Fruit fly (Drosophila melanogaster): ENCODE measurements around the gene Ir7c.

Gene Ir7c

dm6 chrX:7892539-7892899 is 18.3 kb downstream of the Ir7c start (continued):
- no peak for TF ChIP-seq disco-r (GFP tag; optimal IDR thresholded peaks at IDR 0.05)
- TF ChIP-seq CG13894 (tag; optimal IDR thresholded peaks at IDR 0.05): no peak
- no peak for TF ChIP-seq Ravus (GFP tag; IDR thresholded peaks at IDR 0.05)
- TF ChIP-seq Ssrp (tag; optimal IDR thresholded peaks at IDR 0.05): no peak
- no peak for TF ChIP-seq ssp (GFP tag; IDR thresholded peaks at IDR 0.05)
- no peak for TF ChIP-seq ci (GFP tag; IDR thresholded peaks at IDR 0.05)
- TF ChIP-seq CG10979 (tag; optimal IDR thresholded peaks at IDR 0.05): peak; percentile 48
- no peak for TF ChIP-seq CG3281 (GFP tag; optimal IDR thresholded peaks at IDR 0.05)
- no peak for TF ChIP-seq Lpt (GFP tag; optimal IDR thresholded peaks at IDR 0.05)
- TF ChIP-seq crp (GFP tag; optimal IDR thresholded peaks at IDR 0.05): no peak
- no peak for TF ChIP-seq HHEX (GFP tag; optimal IDR thresholded peaks at IDR 0.05)
- TF ChIP-seq CG13624 (GFP tag; optimal IDR thresholded peaks at IDR 0.05): no peak
- no peak for TF ChIP-seq CG12942 (GFP tag; optimal IDR thresholded peaks at IDR 0.05)
- no peak for TF ChIP-seq CG13296 (GFP tag; optimal IDR thresholded peaks at IDR 0.05)
- TF ChIP-seq CG7928 (GFP tag; optimal IDR thresholded peaks at IDR 0.05): no peak
- TF ChIP-seq ems (GFP tag; optimal IDR thresholded peaks at IDR 0.05): no peak
- no peak for TF ChIP-seq CkIIα-i1 (GFP tag; IDR thresholded peaks at IDR 0.05)
- no peak for TF ChIP-seq CG6654 (GFP tag; optimal IDR thresholded peaks at IDR 0.05)
- TF ChIP-seq ind (GFP tag; optimal IDR thresholded peaks at IDR 0.05): no peak
- TF ChIP-seq CG10267 (tag; optimal IDR thresholded peaks at IDR 0.05): peak; percentile 10
- no peak for TF ChIP-seq CG6689 (GFP tag; IDR thresholded peaks at IDR 0.05)
- TF ChIP-seq p53 (GFP tag; optimal IDR thresholded peaks at IDR 0.05): no peak
- no peak for TF ChIP-seq shn (GFP tag; optimal IDR thresholded peaks at IDR 0.05)
- TF ChIP-seq CG31388 (GFP tag; optimal IDR thresholded peaks at IDR 0.05): no peak
- TF ChIP-seq luna (GFP tag; optimal IDR thresholded peaks at IDR 0.05): no peak
- no peak for TF ChIP-seq lab (GFP tag; optimal IDR thresholded peaks at IDR 0.05)
- peak in 1 of 3 experiments; percentile 47 for TF ChIP-seq lola (GFP tag; optimal IDR thresholded peaks at IDR 0.05)
- no peak for TF ChIP-seq CG6272 (GFP tag; IDR thresholded peaks at IDR 0.05)
- no peak for TF ChIP-seq CG9817 (tag; optimal IDR thresholded peaks at IDR 0.05)
- TF ChIP-seq CG2202 (tag; optimal IDR thresholded peaks at IDR 0.05): no peak
- TF ChIP-seq cas (GFP tag; IDR thresholded peaks at IDR 0.05): no peak
- TF ChIP-seq Taf1 (GFP tag; IDR thresholded peaks at IDR 0.05): no peak

- TF ChIP-seq CG1602 (GFP tag; optimal IDR thresholded peaks at IDR 0.05): peak; percentile 33
- peak; percentile 42; the same call in 1 of the 2 replicates for TF ChIP-seq Ada2b (GFP tag; IDR thresholded peaks at IDR 0.05)
- no peak for TF ChIP-seq CG10565 (GFP tag; optimal IDR thresholded peaks at IDR 0.05)
- TF ChIP-seq caup (GFP tag; optimal IDR thresholded peaks at IDR 0.05; ENCODE audit: severe bottlenecking): peak; percentile 46
- peak; percentile 35 for TF ChIP-seq Ssrp (tag; optimal IDR thresholded peaks at IDR 0.05)
- TF ChIP-seq Eip74EF (GFP tag; optimal IDR thresholded peaks at IDR 0.05): peak in 1 of 2 experiments; percentile 23
- peak; percentile 25; the same call in 1 of the 2 replicates for TF ChIP-seq CG9215 (GFP tag; IDR thresholded peaks at IDR 0.05)
- peak; percentile 43 for TF ChIP-seq NfI (GFP tag; optimal IDR thresholded peaks at IDR 0.05)
- 0 out of 2 replicates have a peak, but pooled peaks have one; percentile 31 for TF ChIP-seq CG1024 (GFP tag; IDR thresholded peaks at IDR 0.05)
- TF ChIP-seq sd (tag; optimal IDR thresholded peaks at IDR 0.05): peak; percentile 13
- TF ChIP-seq Usf (GFP tag; optimal IDR thresholded peaks at IDR 0.05): no peak
- peak; percentile 29 for TF ChIP-seq CG18011 (GFP tag; optimal IDR thresholded peaks at IDR 0.05)
- TF ChIP-seq btn (GFP tag; optimal IDR thresholded peaks at IDR 0.05): no peak
- TF ChIP-seq CG10147 (GFP tag; optimal IDR thresholded peaks at IDR 0.05): peak; percentile 56
- peak; percentile 56 for TF ChIP-seq mam (GFP tag; optimal IDR thresholded peaks at IDR 0.05)
- TF ChIP-seq CTCF (GFP tag; optimal IDR thresholded peaks at IDR 0.05): no peak
- peak; percentile 62 for TF ChIP-seq CG15269 (tag; optimal IDR thresholded peaks at IDR 0.05)
- TF ChIP-seq ken (GFP tag; IDR thresholded peaks at IDR 0.05): peak; percentile 46; the same call in 2 of the 3 replicates
- TF ChIP-seq H15 (GFP tag; IDR thresholded peaks at IDR 0.05): 0 out of 3 replicates have a peak, but pooled peaks have one; percentile 14
- TF ChIP-seq stwl (tag; optimal IDR thresholded peaks at IDR 0.05): peak; percentile 59
Measured at dm6 chrX:7893411-7894122, 19.4 kb downstream of the Ir7c start, which contains the start of the genes CG45089, ND-MNLL and p115. TSS of gene CG45089 (minus strand) at chrX:7893798. TSS of gene ND-MNLL (minus strand) at chrX:7893798. TSS of gene p115 (plus strand) at chrX:7894031.

Data from whole organism, embryonic.